Worm (Caenorhabditis elegans) whole organism, L2 larva: ENCODE measurements around the gene Y47D3B.3.

Experiments used
- C34F6.9 ChIP-seq: fragments of 150-350 bp; optimal IDR thresholded peaks from 2 replicates; lab custom pipeline; 2014; ENCODE audit warnings: missing biosample characterization, missing genetic modification characterization
- F13H6.1 ChIP-seq: sonication (generic microtip); optimal IDR thresholded peaks from 2 replicates; lab custom pipeline; 2016; ENCODE audit warnings: missing genetic modification characterization, missing compliant biosample characterization
- R02D3.7 ChIP-seq: fragments of 150-350 bp; optimal IDR thresholded peaks from 2 replicates; lab custom pipeline; 2014; ENCODE audit warnings: missing biosample characterization, missing genetic modification characterization
- Y55F3AM.14 ChIP-seq: fragments of 200-800 bp; sonication (Bioruptor generic); optimal IDR thresholded peaks from 2 replicates; lab custom pipeline; 2018; ENCODE audit warnings: mild to moderate bottlenecking, missing genetic modification characterization, missing compliant biosample characterization
- ZK546.5 ChIP-seq: sonication (generic microtip); optimal IDR thresholded peaks from 2 replicates; lab custom pipeline; 2017; ENCODE audit warnings: missing biosample characterization, missing genetic modification characterization
- alr-1 ChIP-seq: fragments of 150-350 bp; optimal IDR thresholded peaks from 2 replicates; lab custom pipeline; 2014; ENCODE audit warnings: missing biosample characterization, missing genetic modification characterization
- ama-1 ChIP-seq: fragments of 150-350 bp; optimal IDR thresholded peaks from 2 replicates; lab custom pipeline; 2018; ENCODE audit warnings: inconsistent platforms
- blmp-1 ChIP-seq: sonication (generic microtip); optimal IDR thresholded peaks from 2 replicates; lab custom pipeline; 2017; ENCODE audit warnings: missing genetic modification characterization, mild to moderate bottlenecking, missing compliant biosample characterization, antibody characterized with exemption, moderate library complexity; ENCODE audit not compliant: insufficient read depth
- ceh-16 ChIP-seq: fragments of 150-350 bp; optimal IDR thresholded peaks from 2 replicates; lab custom pipeline; 2014; ENCODE audit warnings: missing biosample characterization, missing genetic modification characterization
- ceh-82 ChIP-seq: fragments of 150-350 bp; optimal IDR thresholded peaks from 2 replicates; lab custom pipeline; 2014; ENCODE audit warnings: missing biosample characterization, missing genetic modification characterization
- crh-2 ChIP-seq: sonication (generic microtip); optimal IDR thresholded peaks from 2 replicates; lab custom pipeline; 2017; ENCODE audit warnings: missing biosample characterization, missing genetic modification characterization
- dmd-4 ChIP-seq: sonication (generic microtip); optimal IDR thresholded peaks from 2 replicates; lab custom pipeline; 2017; ENCODE audit warnings: missing biosample characterization, missing genetic modification characterization
- elt-3 ChIP-seq: sonication (generic microtip); optimal IDR thresholded peaks from 2 replicates; lab custom pipeline; 2017; ENCODE audit warnings: missing biosample characterization, missing genetic modification characterization
- fos-1 ChIP-seq: fragments of 150-350 bp; optimal IDR thresholded peaks from 2 replicates; lab custom pipeline; 2014; ENCODE audit warnings: missing biosample characterization, missing genetic modification characterization
- gmeb-1 ChIP-seq: fragments of 150-350 bp; optimal IDR thresholded peaks from 2 replicates; lab custom pipeline; 2014; ENCODE audit warnings: missing biosample characterization, missing genetic modification characterization
- lin-11 ChIP-seq: fragments of 150-350 bp; sonication (generic microtip); optimal IDR thresholded peaks from 2 replicates; lab custom pipeline; 2014; ENCODE audit warnings: missing biosample characterization, missing genetic modification characterization, inconsistent platforms, mixed read lengths
- lin-13 ChIP-seq: fragments of 150-350 bp; optimal IDR thresholded peaks from 2 replicates; lab custom pipeline; 2014; ENCODE audit warnings: missing biosample characterization, missing genetic modification reagents, missing genetic modification characterization
- lin-39 ChIP-seq: fragments of 150-350 bp; optimal IDR thresholded peaks from 2 replicates; lab custom pipeline; 2014; ENCODE audit warnings: missing biosample characterization, missing genetic modification reagents, missing genetic modification characterization
- lsy-2 ChIP-seq, 2 experiments: fragments of 150-350 bp in 1 of 2; sonication (generic microtip) in 1 of 2; optimal IDR thresholded peaks; 2 replicates each; lab custom pipeline; 2014 to 2017; ENCODE audit warnings: missing biosample characterization in 2 of 2, missing genetic modification characterization in 2 of 2
- mbf-1 ChIP-seq: sonication (generic microtip); optimal IDR thresholded peaks from 2 replicates; lab custom pipeline; 2017; ENCODE audit warnings: missing biosample characterization, missing genetic modification characterization
- mdl-1 ChIP-seq, 2 experiments: fragments of 150-350 bp in 1 of 2; sonication (generic microtip) in 1 of 2; optimal IDR thresholded peaks; 2 replicates each; lab custom pipeline; 2017; ENCODE audit warnings: missing biosample characterization in 2 of 2, missing genetic modification characterization in 2 of 2
- nhr-10 ChIP-seq: sonication (generic microtip); optimal IDR thresholded peaks from 2 replicates; lab custom pipeline; 2017; ENCODE audit warnings: missing biosample characterization, missing genetic modification characterization
- nhr-12 ChIP-seq: fragments of 150-350 bp; optimal IDR thresholded peaks from 2 replicates; lab custom pipeline; 2014; ENCODE audit warnings: missing biosample characterization, missing genetic modification characterization
- nhr-129 ChIP-seq: fragments of 150-350 bp; optimal IDR thresholded peaks from 2 replicates; lab custom pipeline; 2014; ENCODE audit warnings: missing biosample characterization, missing genetic modification characterization
- nhr-237 ChIP-seq: fragments of 150-350 bp; optimal IDR thresholded peaks from 2 replicates; lab custom pipeline; 2014; ENCODE audit warnings: missing biosample characterization, missing genetic modification characterization
- nhr-25 ChIP-seq: fragments of 150-350 bp; sonication (generic microtip); optimal IDR thresholded peaks from 3 replicates; lab custom pipeline; 2014; ENCODE audit warnings: missing biosample characterization, missing genetic modification characterization
- nhr-6 ChIP-seq: fragments of 150-350 bp; optimal IDR thresholded peaks from 2 replicates; lab custom pipeline; 2014; ENCODE audit warnings: missing biosample characterization, missing genetic modification characterization
- nhr-77 ChIP-seq: fragments of 150-350 bp; optimal IDR thresholded peaks from 2 replicates; lab custom pipeline; 2014; ENCODE audit warnings: missing biosample characterization, missing genetic modification characterization
- sem-4 ChIP-seq: fragments of 150-350 bp; optimal IDR thresholded peaks from 2 replicates; lab custom pipeline; 2014; ENCODE audit warnings: missing biosample characterization, missing genetic modification reagents, missing genetic modification characterization
- skn-1 ChIP-seq: sonication (generic microtip); optimal IDR thresholded peaks from 2 replicates; lab custom pipeline; 2017; ENCODE audit warnings: missing biosample characterization, missing genetic modification characterization
- sma-3 ChIP-seq: sonication (generic microtip); optimal IDR thresholded peaks from 2 replicates; lab custom pipeline; 2016; ENCODE audit warnings: missing genetic modification reagents, missing genetic modification characterization, missing compliant biosample characterization
- sma-9 ChIP-seq, 2 experiments: fragments of 150-350 bp in 1 of 2; sonication (generic microtip) in 1 of 2; optimal IDR thresholded peaks; 2 replicates each; lab custom pipeline; 2014 to 2016; ENCODE audit warnings: missing genetic modification characterization in 2 of 2, mild to moderate bottlenecking in 1 of 2, missing biosample characterization in 1 of 2, missing compliant biosample characterization in 1 of 2, missing genetic modification reagents in 1 of 2, moderate library complexity in 1 of 2
- snpc-4 ChIP-seq: fragments of 150-350 bp; optimal IDR thresholded peaks from 2 replicates; lab custom pipeline; 2014; ENCODE audit warnings: missing biosample characterization, missing genetic modification characterization
- unc-39 ChIP-seq: fragments of 150-350 bp; optimal IDR thresholded peaks from 2 replicates; lab custom pipeline; 2014; ENCODE audit warnings: missing biosample characterization, missing genetic modification characterization
- unc-55 ChIP-seq: fragments of 150-350 bp; sonication (generic microtip); optimal IDR thresholded peaks from 3 replicates; lab custom pipeline; 2014; ENCODE audit warnings: missing biosample characterization, missing genetic modification reagents, missing genetic modification characterization
- unc-62 ChIP-seq: fragments of 150-350 bp; optimal IDR thresholded peaks from 2 replicates; lab custom pipeline; 2014; ENCODE audit warnings: missing biosample characterization, missing genetic modification reagents, missing genetic modification characterization
- ztf-1 ChIP-seq: fragments of 200-800 bp; sonication (Bioruptor generic); conservative IDR thresholded peaks from 2 replicates; pipeline ENCODE4 v1.3.6; 2022; ENCODE audit warnings: missing genetic modification characterization, missing compliant biosample characterization
- ztf-11 ChIP-seq: sonication (generic microtip); optimal IDR thresholded peaks from 2 replicates; lab custom pipeline; 2017; ENCODE audit warnings: missing biosample characterization, missing genetic modification characterization

Y47D3B.3 gene

ce11 chrIII:11410378-11410777, 12.8 kb downstream of the Y47D3B.3 start, which contains the start of gene twk-31:
twk-31 (plus strand) TSS chrIII:11410678.
- TF ChIP-seq dmd-4 (tag; lab: Kevin White, UChicago), result no peak
- TF ChIP-seq ama-1 (lab: Kevin White, UChicago), result no peak
- TF ChIP-seq mdl-1 (tag; optimal IDR thresholded peaks at IDR 0.05; lab: Kevin White, UChicago), result no peak
- TF ChIP-seq F13H6.1 (tag; lab: Kevin White, UChicago), result no peak
- TF ChIP-seq unc-55 (GFP tag; lab: Kevin White, UChicago), result no peak
- TF ChIP-seq nhr-12 (tag; lab: Kevin White, UChicago), result no peak
- no peak for TF ChIP-seq elt-3 (tag; lab: Kevin White, UChicago)
- TF ChIP-seq lin-11 (tag; lab: Kevin White, UChicago), result no peak
- no peak for TF ChIP-seq Y55F3AM.14 (GFP tag; lab: Kevin White, UChicago)
- TF ChIP-seq mbf-1 (tag; lab: Kevin White, UChicago), result no peak
- no peak for TF ChIP-seq ceh-16 (tag; lab: Kevin White, UChicago)
- no peak for TF ChIP-seq fos-1 (tag; lab: Kevin White, UChicago)
- no peak for TF ChIP-seq lin-13
- no peak for TF ChIP-seq crh-2 (tag; lab: Kevin White, UChicago)

ce11 chrIII:11419551-11419950, 22.0 kb downstream of the Y47D3B.3 start:
- no peak for TF ChIP-seq nhr-25 (tag; lab: Kevin White, UChicago)
- no peak for TF ChIP-seq snpc-4 (tag; lab: Kevin White, UChicago)
- TF ChIP-seq R02D3.7 (tag; lab: Kevin White, UChicago), result no peak
- TF ChIP-seq lsy-2 (tag; optimal IDR thresholded peaks at IDR 0.05; lab: Kevin White, UChicago), result no peak
- no peak for TF ChIP-seq ZK546.5 (tag; lab: Kevin White, UChicago)
- TF ChIP-seq ztf-11 (tag; lab: Kevin White, UChicago), result no peak
- TF ChIP-seq gmeb-1 (tag; lab: Kevin White, UChicago), result no peak
- no peak for TF ChIP-seq nhr-6 (tag; lab: Kevin White, UChicago)

DNA sequence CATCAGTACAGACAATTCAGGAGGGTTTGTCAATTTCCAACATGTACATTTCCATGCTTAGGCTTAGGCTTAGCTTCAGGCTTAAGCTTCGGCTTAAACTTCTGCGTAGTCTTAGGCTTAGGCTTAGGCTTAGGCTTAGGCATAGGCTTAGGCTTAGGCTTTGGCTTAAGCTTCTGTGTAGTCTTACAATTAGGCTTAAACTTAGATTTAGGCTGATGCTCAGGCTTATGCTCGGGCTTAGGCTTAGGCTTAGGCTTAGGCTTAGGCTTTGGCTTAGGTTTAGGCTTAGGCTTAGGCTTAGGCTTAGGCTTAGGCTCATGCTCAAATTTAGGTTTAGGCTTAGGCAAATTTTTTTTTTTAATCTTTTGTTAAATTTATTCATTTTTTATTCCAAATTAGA, 27.2 kb downstream of the Y47D3B.3 start:
- TF ChIP-seq sem-4 (tag; lab: Kevin White, UChicago) (no peak), C34F6.9 (no peak), skn-1 (tag; lab: Kevin White, UChicago) (no peak)

DNA sequence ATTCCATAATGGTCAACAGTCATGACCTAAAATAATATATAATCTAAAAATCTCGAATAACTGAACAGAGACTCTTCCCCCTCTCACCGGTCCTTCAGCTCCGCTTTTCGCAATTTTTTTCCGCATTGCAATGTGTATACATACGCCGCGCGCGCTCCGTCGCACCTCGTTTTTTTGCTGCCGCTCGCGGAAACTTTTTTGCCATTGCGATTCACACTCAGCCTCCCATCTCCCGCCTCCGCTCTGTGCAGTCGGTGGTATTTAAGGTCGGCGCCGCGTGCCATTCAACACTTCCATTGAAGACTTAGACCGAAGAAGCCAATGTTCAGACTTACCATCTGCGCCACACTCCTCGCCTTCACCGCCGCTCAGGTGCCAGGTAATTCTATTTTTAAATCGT, 29.3 kb downstream of the Y47D3B.3 start, which contains the start of gene idpc-1:
idpc-1 (plus strand) TSS at position 301 of the 400 bp plus-strand sequence.
- TF ChIP-seq ceh-82 (no peak), R02D3.7 (tag; lab: Kevin White, UChicago) (no peak), nhr-10 (tag; lab: Kevin White, UChicago) (no peak), crh-2 (tag; lab: Kevin White, UChicago) (no peak), mbf-1 (tag; lab: Kevin White, UChicago) (no peak), mdl-1 (tag; optimal IDR thresholded peaks at IDR 0.05; lab: Kevin White, UChicago) (no peak), skn-1 (tag; lab: Kevin White, UChicago) (no peak), lin-39 (tag; lab: Kevin White, UChicago) (no peak), lsy-2 (tag; optimal IDR thresholded peaks at IDR 0.05; lab: Kevin White, UChicago) (no peak), unc-55 (GFP tag; lab: Kevin White, UChicago) (no peak), ceh-16 (tag; lab: Kevin White, UChicago) (no peak), nhr-77 (tag; lab: Kevin White, UChicago) (no peak), unc-62 (GFP tag; lab: Kevin White, UChicago) (no peak)

DNA sequence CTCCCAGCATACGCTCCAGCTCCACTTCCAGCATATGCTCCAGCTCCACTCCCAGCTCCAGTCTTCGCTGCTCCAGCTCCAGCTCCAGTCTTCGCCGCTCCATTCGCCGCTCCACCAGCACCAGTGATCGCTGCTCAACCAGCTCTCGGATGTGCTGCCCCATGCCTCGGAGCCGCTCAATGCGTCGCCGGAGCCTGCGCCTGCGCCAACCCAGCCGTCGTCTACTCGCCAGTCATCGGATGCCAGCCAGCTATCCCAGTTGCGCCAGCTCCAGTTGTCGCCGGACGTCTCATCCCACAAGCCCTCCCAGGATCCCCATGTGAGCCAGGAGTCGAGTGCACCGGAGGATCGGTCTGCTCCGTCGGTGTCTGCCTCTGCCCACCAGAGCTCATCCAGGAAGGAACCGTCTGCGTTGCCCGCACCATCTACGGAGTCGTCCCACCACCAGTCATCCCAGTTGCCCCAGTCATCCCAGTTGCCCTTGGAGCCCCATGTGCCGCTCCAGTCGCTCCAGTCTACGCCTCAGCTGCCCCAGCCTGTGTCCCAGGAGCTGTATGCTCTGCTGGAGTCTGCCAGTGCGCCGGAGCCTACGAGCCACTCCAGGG, 30.1 kb downstream of the Y47D3B.3 start:
- no peak for TF ChIP-seq nhr-237 (tag; lab: Kevin White, UChicago)
- no peak for TF ChIP-seq crh-2 (tag; lab: Kevin White, UChicago)
- TF ChIP-seq ztf-1 (GFP tag; lab: Robert Waterston, UW), result no peak
- TF ChIP-seq alr-1 (tag; lab: Kevin White, UChicago), result no peak
- no peak for TF ChIP-seq sma-9 (GFP tag; optimal IDR thresholded peaks at IDR 0.05; lab: Kevin White, UChicago)
- TF ChIP-seq sma-9 (tag; optimal IDR thresholded peaks at IDR 0.05; lab: Kevin White, UChicago), result no peak
- TF ChIP-seq unc-39 (tag; lab: Kevin White, UChicago), result no peak
- TF ChIP-seq sma-3, result no peak
- TF ChIP-seq nhr-25 (tag; lab: Kevin White, UChicago), result no peak
- TF ChIP-seq ztf-11 (tag; lab: Kevin White, UChicago), result no peak
- TF ChIP-seq nhr-129 (tag; lab: Kevin White, UChicago), result no peak
- no peak for TF ChIP-seq skn-1 (tag; lab: Kevin White, UChicago)
- TF ChIP-seq dmd-4 (tag; lab: Kevin White, UChicago), result no peak
- no peak for TF ChIP-seq elt-3 (tag; lab: Kevin White, UChicago)
- TF ChIP-seq nhr-77 (tag; lab: Kevin White, UChicago), result no peak
- TF ChIP-seq blmp-1 (tag; lab: Kevin White, UChicago), result no peak
- TF ChIP-seq, all 48 proteins: peak for 0
